Worm (Caenorhabditis elegans) whole organism, L3 larva: ENCODE data around the gene skn-1.
A peak's percentile ranks its signal among the peaks of the same experiment; 100 is the strongest.

Source experiments
- R02D3.7 ChIP-seq: fragments of 150-350 bp; optimal IDR thresholded peaks from 2 replicates; lab custom pipeline; 2014; ENCODE audit warnings: missing biosample characterization, missing genetic modification characterization
- ZK546.5 ChIP-seq: sonication (generic microtip); optimal IDR thresholded peaks from 2 replicates; lab custom pipeline; 2017; ENCODE audit warnings: missing biosample characterization, missing genetic modification characterization
- ama-1 ChIP-seq: fragments of 150-350 bp; optimal IDR thresholded peaks from 2 replicates; lab custom pipeline; 2018
- ceh-16 ChIP-seq: sonication (generic microtip); optimal IDR thresholded peaks from 2 replicates; lab custom pipeline; 2017; ENCODE audit warnings: missing biosample characterization, missing genetic modification characterization
- ceh-28 ChIP-seq: fragments of 150-350 bp; optimal IDR thresholded peaks from 2 replicates; lab custom pipeline; 2014; ENCODE audit warnings: missing biosample characterization, missing genetic modification reagents, missing genetic modification characterization
- ceh-82 ChIP-seq: fragments of 150-350 bp; optimal IDR thresholded peaks from 2 replicates; lab custom pipeline; 2014; ENCODE audit warnings: missing biosample characterization, missing genetic modification characterization
- daf-12 ChIP-seq: fragments of 150-350 bp; optimal IDR thresholded peaks from 2 replicates; lab custom pipeline; 2014; ENCODE audit warnings: missing biosample characterization, missing genetic modification reagents, missing genetic modification characterization
- egl-27 ChIP-seq: sonication (generic microtip); optimal IDR thresholded peaks from 4 replicates; lab custom pipeline; 2017; ENCODE audit warnings: missing biosample characterization, missing genetic modification reagents, missing genetic modification characterization
- egl-5 ChIP-seq: fragments of 150-350 bp; optimal IDR thresholded peaks from 2 replicates; lab custom pipeline; 2017; ENCODE audit warnings: missing biosample characterization, missing genetic modification reagents, missing genetic modification characterization, inconsistent platforms
- elt-2 ChIP-seq: sonication (generic microtip); optimal IDR thresholded peaks from 2 replicates; lab custom pipeline; 2016; ENCODE audit warnings: missing genetic modification reagents, mild to moderate bottlenecking, missing genetic modification characterization, missing compliant biosample characterization
- eor-1 ChIP-seq, 2 experiments: fragments of 150-350 bp; optimal IDR thresholded peaks; 2 replicates each; lab custom pipeline; 2014 to 2018; ENCODE audit warnings: missing biosample characterization in 2 of 2, missing genetic modification characterization in 2 of 2
- fkh-10 ChIP-seq: sonication (generic microtip); optimal IDR thresholded peaks from 2 replicates; lab custom pipeline; 2017; ENCODE audit warnings: missing biosample characterization, missing genetic modification reagents, missing genetic modification characterization
- fkh-2 ChIP-seq: fragments of 150-350 bp; optimal IDR thresholded peaks from 2 replicates; lab custom pipeline; 2014; ENCODE audit warnings: missing biosample characterization, missing genetic modification reagents, missing genetic modification characterization
- hmg-11 ChIP-seq: sonication (generic microtip); optimal IDR thresholded peaks from 2 replicates; lab custom pipeline; 2016; ENCODE audit warnings: missing genetic modification characterization, missing compliant biosample characterization
- jun-1 ChIP-seq: fragments of 150-350 bp; optimal IDR thresholded peaks from 2 replicates; lab custom pipeline; 2014; ENCODE audit warnings: missing biosample characterization, missing genetic modification reagents, missing genetic modification characterization
- lin-15B ChIP-seq: fragments of 150-350 bp; optimal IDR thresholded peaks from 2 replicates; lab custom pipeline; 2014; ENCODE audit warnings: missing biosample characterization, missing genetic modification characterization
- lin-39 ChIP-seq: fragments of 150-350 bp; optimal IDR thresholded peaks from 2 replicates; lab custom pipeline; 2018; ENCODE audit warnings: missing biosample characterization, missing genetic modification reagents, missing genetic modification characterization
- lsy-12 ChIP-seq: sonication (generic microtip); optimal IDR thresholded peaks from 2 replicates; lab custom pipeline; 2016; ENCODE audit warnings: mild to moderate bottlenecking, missing genetic modification characterization, missing compliant biosample characterization
- mdl-1 ChIP-seq: fragments of 150-350 bp; optimal IDR thresholded peaks from 2 replicates; lab custom pipeline; 2014; ENCODE audit warnings: missing biosample characterization, missing genetic modification characterization
- mml-1 ChIP-seq: fragments of 150-350 bp; sonication (generic microtip); optimal IDR thresholded peaks from 3 replicates; lab custom pipeline; 2014; ENCODE audit warnings: missing biosample characterization, missing genetic modification characterization
- nfya-1 ChIP-seq: sonication (generic microtip); optimal IDR thresholded peaks from 2 replicates; lab custom pipeline; 2017; ENCODE audit warnings: missing genetic modification characterization, mild to moderate bottlenecking, missing compliant biosample characterization, antibody characterized with exemption, moderate library complexity; ENCODE audit not compliant: insufficient read depth
- nhr-23 ChIP-seq: fragments of 150-350 bp; optimal IDR thresholded peaks from 2 replicates; lab custom pipeline; 2014; ENCODE audit warnings: missing biosample characterization, missing genetic modification reagents, missing genetic modification characterization
- nhr-237 ChIP-seq: fragments of 150-350 bp; optimal IDR thresholded peaks from 2 replicates; lab custom pipeline; 2014; ENCODE audit warnings: missing biosample characterization, missing genetic modification characterization
- nhr-25 ChIP-seq: sonication (generic microtip); optimal IDR thresholded peaks from 2 replicates; lab custom pipeline; 2017; ENCODE audit warnings: missing biosample characterization, missing genetic modification characterization
- nhr-28 ChIP-seq: fragments of 150-350 bp; optimal IDR thresholded peaks from 2 replicates; lab custom pipeline; 2014; ENCODE audit warnings: missing biosample characterization, missing genetic modification characterization
- nhr-43 ChIP-seq: sonication (generic microtip); optimal IDR thresholded peaks from 2 replicates; lab custom pipeline; 2016; ENCODE audit warnings: mild to moderate bottlenecking, missing genetic modification characterization, missing compliant biosample characterization; ENCODE audit not compliant: poor library complexity, severe bottlenecking
- nhr-67 ChIP-seq: fragments of 150-350 bp; optimal IDR thresholded peaks from 2 replicates; lab custom pipeline; 2014; ENCODE audit warnings: missing biosample characterization, missing genetic modification characterization
- nhr-76 ChIP-seq: fragments of 150-350 bp; sonication (generic microtip); optimal IDR thresholded peaks from 5 replicates; lab custom pipeline; 2014; ENCODE audit warnings: missing biosample characterization, missing genetic modification characterization
- pha-4 ChIP-seq: fragments of 150-350 bp; optimal IDR thresholded peaks from 2 replicates; lab custom pipeline; 2014; ENCODE audit warnings: missing biosample characterization, missing genetic modification reagents, missing genetic modification characterization
- pqm-1 ChIP-seq: fragments of 150-350 bp; optimal IDR thresholded peaks from 2 replicates; lab custom pipeline; 2017; ENCODE audit warnings: missing biosample characterization, missing genetic modification characterization, inconsistent platforms
- sea-2 ChIP-seq: fragments of 150-350 bp; sonication (generic microtip); optimal IDR thresholded peaks from 4 replicates; lab custom pipeline; 2014; ENCODE audit warnings: missing biosample characterization, missing genetic modification reagents, missing genetic modification characterization
- skn-1 ChIP-seq: fragments of 150-350 bp; optimal IDR thresholded peaks from 2 replicates; lab custom pipeline; 2014; ENCODE audit warnings: missing biosample characterization, missing genetic modification characterization
- snpc-4 ChIP-seq: fragments of 150-350 bp; optimal IDR thresholded peaks from 2 replicates; lab custom pipeline; 2014; ENCODE audit warnings: missing biosample characterization, missing genetic modification characterization
- tbx-2 ChIP-seq: sonication (generic microtip); optimal IDR thresholded peaks from 2 replicates; lab custom pipeline; 2016; ENCODE audit warnings: mild to moderate bottlenecking, missing genetic modification characterization, missing compliant biosample characterization
- unc-39 ChIP-seq: sonication (generic microtip); optimal IDR thresholded peaks from 4 replicates; lab custom pipeline; 2017; ENCODE audit warnings: missing biosample characterization, missing genetic modification characterization
- unc-62 ChIP-seq: fragments of 150-350 bp; sonication (generic microtip); optimal IDR thresholded peaks from 4 replicates; lab custom pipeline; 2014; ENCODE audit warnings: missing biosample characterization, missing genetic modification reagents, missing genetic modification characterization
- zag-1 ChIP-seq: fragments of 150-350 bp; optimal IDR thresholded peaks from 2 replicates; lab custom pipeline; 2014; ENCODE audit warnings: missing biosample characterization, missing genetic modification characterization
- ztf-4 ChIP-seq: fragments of 150-350 bp; optimal IDR thresholded peaks from 2 replicates; lab custom pipeline; 2014; ENCODE audit warnings: missing biosample characterization, missing genetic modification characterization

The skn-1 gene

ce11 chrIV:5619643-5620042, 40.5 kb downstream of the skn-1 start, which contains the start of gene srsx-16:
Gene srsx-16 (minus strand): TSS chrIV:5619743.
- no peak for TF ChIP-seq nfya-1 (tag; lab: Kevin White, UChicago)
- TF ChIP-seq nhr-28 (tag; lab: Kevin White, UChicago) = no peak
- no peak for TF ChIP-seq snpc-4 (tag; lab: Kevin White, UChicago)
- TF ChIP-seq ceh-16 (tag; lab: Kevin White, UChicago) = no peak
- TF ChIP-seq nhr-237 (tag; lab: Kevin White, UChicago) = no peak
- TF ChIP-seq egl-27 (tag; lab: Kevin White, UChicago) = no peak
- TF ChIP-seq ama-1 (lab: Kevin White, UChicago) = no peak
- no peak for TF ChIP-seq ceh-28 (tag; lab: Kevin White, UChicago)

- TF ChIP-seq pha-4 (peak; percentile 79), ceh-16 (tag; lab: Kevin White, UChicago) (no peak), ceh-82 (tag; lab: Kevin White, UChicago) (no peak), mml-1 (tag; lab: Kevin White, UChicago) (no peak), tbx-2 (tag; lab: Kevin White, UChicago) (no peak), jun-1 (no peak), eor-1 (tag; optimal IDR thresholded peaks at IDR 0.05; lab: Kevin White, UChicago) (no peak), ztf-4 (tag; lab: Kevin White, UChicago) (no peak), pqm-1 (tag; lab: Kevin White, UChicago) (peak; percentile 82), nhr-23 (tag; lab: Kevin White, UChicago) (no peak), fkh-10 (no peak), elt-2 (peak; percentile 73), R02D3.7 (no peak), nhr-67 (tag; lab: Kevin White, UChicago) (no peak)
Measured at ce11 chrIV:5614558-5615026, 45.6 kb downstream of the skn-1 start, which contains the start of gene C39H7.4. Gene C39H7.4 (minus strand): TSS chrIV:5614608.

- no peak for TF ChIP-seq ceh-82 (tag; lab: Kevin White, UChicago)
- peak; percentile 96 for TF ChIP-seq egl-5 (tag; lab: Kevin White, UChicago)
- peak; percentile 50 for TF ChIP-seq lin-15B (tag; lab: Kevin White, UChicago)
- TF ChIP-seq nhr-25 = peak; percentile 39
- peak; percentile 24 for TF ChIP-seq elt-2
- peak; percentile 30 for TF ChIP-seq fkh-2 (tag; lab: Kevin White, UChicago)
- TF ChIP-seq egl-27 (tag; lab: Kevin White, UChicago) = peak; percentile 87
- peak; percentile 90 for TF ChIP-seq nfya-1 (tag; lab: Kevin White, UChicago)
- TF ChIP-seq mml-1 (tag; lab: Kevin White, UChicago) = no peak
- TF ChIP-seq lsy-12 = peak; percentile 74
- peak; percentile 61 for TF ChIP-seq pqm-1 (tag; lab: Kevin White, UChicago)
- TF ChIP-seq nhr-28 (tag; lab: Kevin White, UChicago) = no peak
- TF ChIP-seq nhr-67 (tag; lab: Kevin White, UChicago) = no peak
- TF ChIP-seq R02D3.7 = no peak
- TF ChIP-seq unc-62 (GFP tag; lab: Kevin White, UChicago) = peak; percentile 92
- TF ChIP-seq ama-1 (lab: Kevin White, UChicago) = peak; percentile 39
- peak; percentile 64 for TF ChIP-seq tbx-2 (tag; lab: Kevin White, UChicago)
- peak; percentile 76 for TF ChIP-seq snpc-4 (tag; lab: Kevin White, UChicago)
- TF ChIP-seq ZK546.5 (tag; lab: Kevin White, UChicago) = no peak
- TF ChIP-seq nhr-43 = peak; percentile 71
- no peak for TF ChIP-seq sea-2 (GFP tag; lab: Kevin White, UChicago)
- TF ChIP-seq pha-4 = peak; percentile 97
- TF ChIP-seq nhr-23 (tag; lab: Kevin White, UChicago) = peak; percentile 93
- TF ChIP-seq hmg-11 (tag; lab: Kevin White, UChicago) = peak; percentile 91
- peak; percentile 45 for TF ChIP-seq ceh-28 (tag; lab: Kevin White, UChicago)
- no peak for TF ChIP-seq zag-1 (tag; lab: Kevin White, UChicago)
- TF ChIP-seq unc-39 (tag; lab: Kevin White, UChicago) = no peak
- TF ChIP-seq skn-1 (tag; lab: Kevin White, UChicago) = peak; percentile 86
- TF ChIP-seq nhr-76 (tag; lab: Kevin White, UChicago) = no peak
- peak; percentile 68 for TF ChIP-seq jun-1
- TF ChIP-seq mdl-1 (tag; lab: Kevin White, UChicago) = peak; percentile 80
- peak; percentile 25 for TF ChIP-seq ztf-4 (tag; lab: Kevin White, UChicago)
- peak; percentile 66 for TF ChIP-seq daf-12 (tag; lab: Kevin White, UChicago)
- TF ChIP-seq lin-39 (tag; lab: Kevin White, UChicago) = peak; percentile 93
Measured at ce11 chrIV:5607343-5607742, 52.8 kb downstream of the skn-1 start.
